Fruit fly (Drosophila melanogaster) whole organism: ENCODE results near the gene arx.

Source experiments
- CG8478 ChIP-seq: fragments of >200 bp; optimal IDR thresholded peaks from 2 replicates; lab custom pipeline; 2018; ENCODE audit warnings: inconsistent platforms
- Dll ChIP-seq: fragments of >200 bp; optimal IDR thresholded peaks from 2 replicates; lab custom pipeline; 2017
- EcR ChIP-seq, 2 experiments: fragments of >200 bp; optimal IDR thresholded peaks; 2 replicates each; lab custom pipeline; 2017; ENCODE audit warnings: missing biosample characterization in 2 of 2, missing genetic modification characterization in 2 of 2, missing genetic modification reagents in 2 of 2
- psq ChIP-seq: fragments of >200 bp; optimal IDR thresholded peaks from 2 replicates; lab custom pipeline; 2017
- usp ChIP-seq: fragments of >200 bp; optimal IDR thresholded peaks from 2 replicates; lab custom pipeline; 2017; ENCODE audit warnings: missing biosample characterization, missing genetic modification characterization, mixed read lengths

DNA sequence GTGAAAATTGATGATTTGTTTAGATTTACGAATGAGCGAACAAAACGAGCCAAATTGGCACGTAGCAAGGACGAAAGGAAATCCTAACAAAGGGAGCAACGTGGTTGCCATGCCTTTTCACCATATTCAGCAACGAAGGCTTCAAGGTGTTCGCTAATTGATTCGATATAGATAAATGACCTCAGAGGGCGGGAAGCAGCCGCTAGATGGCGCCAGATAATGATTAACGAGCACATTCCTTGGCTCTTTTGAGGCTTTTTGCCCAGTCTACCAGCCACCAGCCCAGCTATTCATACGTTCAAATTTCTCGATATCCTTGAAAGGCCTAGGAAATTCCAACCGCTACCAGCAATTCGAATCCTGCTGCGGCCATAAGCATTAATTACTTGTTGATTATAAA is 15.1 kb upstream of the arx start:
- TF ChIP-seq psq (lab: Kevin White, UChicago) (no peak), CG8478 (lab: Kevin White, UChicago) (no peak), EcR (GFP tag; optimal IDR thresholded peaks at IDR 0.05; lab: Kevin White, UChicago) (no peak), usp (no peak), Dll (no peak)
